Worm (Caenorhabditis elegans) whole organism, L4 larva: ENCODE measurements around the gene F55A4.7.

ENCODE experiments used
- ama-1 ChIP-seq: fragments of 150-350 bp; optimal IDR thresholded peaks from 2 replicates; lab custom pipeline; 2014; ENCODE audit warnings: inconsistent platforms, mixed read lengths
- egl-27 ChIP-seq: sonication (generic microtip); optimal IDR thresholded peaks from 3 replicates; lab custom pipeline; 2017; ENCODE audit warnings: missing biosample characterization, missing genetic modification reagents, missing genetic modification characterization
- hlh-11 ChIP-seq: fragments of 200-800 bp; sonication (Bioruptor generic); optimal IDR thresholded peaks from 2 replicates; lab custom pipeline; 2018; ENCODE audit warnings: mild to moderate bottlenecking, missing genetic modification characterization, missing compliant biosample characterization
- lin-13 ChIP-seq: fragments of 150-350 bp; optimal IDR thresholded peaks from 2 replicates; lab custom pipeline; 2014; ENCODE audit warnings: missing biosample characterization, missing genetic modification reagents, missing genetic modification characterization
- nhr-77 ChIP-seq: fragments of 150-350 bp; optimal IDR thresholded peaks from 2 replicates; lab custom pipeline; 2014; ENCODE audit warnings: missing biosample characterization, missing genetic modification characterization
- snpc-4 ChIP-seq: fragments of 150-350 bp; optimal IDR thresholded peaks from 2 replicates; lab custom pipeline; 2014; ENCODE audit warnings: missing biosample characterization, missing genetic modification characterization

ce11 chrX:1064064-1064463 lies 25.8 kb upstream of the F55A4.7 start:
- TF ChIP-seq egl-27 (tag; lab: Kevin White, UChicago): no peak
- TF ChIP-seq hlh-11 (tag; lab: Kevin White, UChicago): peak; percentile 48
- no peak for TF ChIP-seq snpc-4 (tag; lab: Kevin White, UChicago)
- no peak for TF ChIP-seq ama-1
- TF ChIP-seq nhr-77: no peak
- no peak for TF ChIP-seq lin-13 (GFP tag; lab: Kevin White, UChicago)
